Worm (Caenorhabditis elegans) whole organism, late embryonic: Measurements from ENCODE around the gene cnnm-5.
"Not testable (repeated sequence)": the region's sequence is repeated elsewhere in the genome, so short reads cannot be mapped to it uniquely, and the experiment has no call there.

Source experiments
- F13H6.1 ChIP-seq: sonication (generic microtip); optimal IDR thresholded peaks from 2 replicates; lab custom pipeline; 2016; ENCODE audit warnings: missing genetic modification characterization, missing compliant biosample characterization
- K02D7.2 ChIP-seq: sonication (generic microtip); optimal IDR thresholded peaks from 2 replicates; lab custom pipeline; 2017; ENCODE audit warnings: mild to moderate bottlenecking, missing genetic modification characterization, missing compliant biosample characterization
- ama-1 ChIP-seq: fragments of 150-350 bp; optimal IDR thresholded peaks from 2 replicates; lab custom pipeline; 2014
- ceh-24 ChIP-seq: sonication (generic microtip); optimal IDR thresholded peaks from 2 replicates; lab custom pipeline; 2016; ENCODE audit warnings: mild to moderate bottlenecking, missing genetic modification characterization, missing compliant biosample characterization
- ceh-31 ChIP-seq: sonication (generic microtip); optimal IDR thresholded peaks from 2 replicates; lab custom pipeline; 2016; ENCODE audit warnings: missing genetic modification characterization, missing compliant biosample characterization
- ceh-34 ChIP-seq: sonication (generic microtip); optimal IDR thresholded peaks from 2 replicates; lab custom pipeline; 2016; ENCODE audit warnings: mild to moderate bottlenecking, missing genetic modification characterization, missing compliant biosample characterization
- ceh-45 ChIP-seq: fragments of 200-800 bp; sonication (Bioruptor generic); IDR thresholded peaks from 2 replicates; pipeline ENCODE4 v1.3.6; 2022; ENCODE audit warnings: missing genetic modification reagents, missing genetic modification characterization, missing compliant biosample characterization
- ceh-48 ChIP-seq: sonication (generic microtip); optimal IDR thresholded peaks from 2 replicates; lab custom pipeline; 2016; ENCODE audit warnings: missing genetic modification characterization, inconsistent platforms, missing compliant biosample characterization
- ceh-6 ChIP-seq: fragments of 200-800 bp; sonication (Bioruptor generic); optimal IDR thresholded peaks from 2 replicates; lab custom pipeline; 2018; ENCODE audit warnings: mild to moderate bottlenecking, missing genetic modification characterization, missing compliant biosample characterization
- dve-1 ChIP-seq: sonication (generic microtip); optimal IDR thresholded peaks from 2 replicates; lab custom pipeline; 2017; ENCODE audit warnings: antibody characterized with exemption, mild to moderate bottlenecking, missing genetic modification characterization, missing compliant biosample characterization
- elt-4 ChIP-seq: sonication (generic microtip); optimal IDR thresholded peaks from 2 replicates; lab custom pipeline; 2016; ENCODE audit warnings: missing genetic modification characterization, missing compliant biosample characterization
- hlh-30 ChIP-seq: sonication (generic microtip); optimal IDR thresholded peaks from 2 replicates; lab custom pipeline; 2017; ENCODE audit warnings: antibody characterized with exemption, missing genetic modification characterization, missing compliant biosample characterization; ENCODE audit not compliant: insufficient read depth
- hlh-6 ChIP-seq: sonication (generic microtip); optimal IDR thresholded peaks from 2 replicates; lab custom pipeline; 2016; ENCODE audit warnings: missing genotype, missing genetic modification characterization, missing compliant biosample characterization
- hlh-8 ChIP-seq: sonication (generic microtip); optimal IDR thresholded peaks from 2 replicates; lab custom pipeline; 2016; ENCODE audit warnings: missing genotype, missing genetic modification characterization, missing compliant biosample characterization
- lin-11 ChIP-seq: fragments of 200-800 bp; sonication (Bioruptor generic); optimal IDR thresholded peaks from 2 replicates; lab custom pipeline; 2018; ENCODE audit warnings: mild to moderate bottlenecking, missing genetic modification characterization, missing compliant biosample characterization
- nfya-1 ChIP-seq: sonication (generic microtip); optimal IDR thresholded peaks from 2 replicates; lab custom pipeline; 2017; ENCODE audit warnings: missing genetic modification characterization, mild to moderate bottlenecking, missing compliant biosample characterization, antibody characterized with exemption, moderate library complexity
- npax-4 ChIP-seq: sonication (generic microtip); optimal IDR thresholded peaks from 2 replicates; lab custom pipeline; 2016; ENCODE audit warnings: missing genetic modification characterization, missing compliant biosample characterization
- odd-2 ChIP-seq: sonication (generic microtip); optimal IDR thresholded peaks from 2 replicates; lab custom pipeline; 2017; ENCODE audit warnings: antibody characterized with exemption, mild to moderate bottlenecking, missing genetic modification characterization, missing compliant biosample characterization
- pqm-1 ChIP-seq: sonication (generic microtip); optimal IDR thresholded peaks from 2 replicates; lab custom pipeline; 2016; ENCODE audit warnings: missing genetic modification characterization, missing compliant biosample characterization
- pros-1 ChIP-seq: fragments of 150-350 bp; optimal IDR thresholded peaks from 2 replicates; lab custom pipeline; 2014; ENCODE audit warnings: missing biosample characterization, missing genetic modification reagents, missing genetic modification characterization
- sdc-2 ChIP-seq: sonication (generic microtip); optimal IDR thresholded peaks from 2 replicates; lab custom pipeline; 2016; ENCODE audit warnings: missing genotype, missing genetic modification characterization, missing compliant biosample characterization
- sox-2 ChIP-seq: fragments of 200-800 bp; sonication (Bioruptor generic); IDR thresholded peaks from 2 replicates; pipeline ENCODE4 v1.3.6; 2022; ENCODE audit warnings: missing genetic modification reagents, missing genetic modification characterization, missing compliant biosample characterization
- sox-4 ChIP-seq: sonication (generic microtip); optimal IDR thresholded peaks from 2 replicates; lab custom pipeline; 2017; ENCODE audit warnings: mild to moderate bottlenecking, missing genetic modification characterization, inconsistent platforms, missing compliant biosample characterization
- tbx-2 ChIP-seq: sonication (generic microtip); optimal IDR thresholded peaks from 2 replicates; lab custom pipeline; 2016; ENCODE audit warnings: missing genetic modification characterization, missing compliant biosample characterization
- tbx-7 ChIP-seq: sonication (generic microtip); optimal IDR thresholded peaks from 2 replicates; lab custom pipeline; 2016; ENCODE audit warnings: missing genotype, missing genetic modification characterization, missing compliant biosample characterization
- unc-55 ChIP-seq: sonication (generic microtip); optimal IDR thresholded peaks from 2 replicates; lab custom pipeline; 2017; ENCODE audit warnings: missing biosample characterization, missing genetic modification reagents, missing genetic modification characterization
- zip-5 ChIP-seq: sonication (generic microtip); optimal IDR thresholded peaks from 2 replicates; lab custom pipeline; 2016; ENCODE audit warnings: missing genetic modification characterization, missing compliant biosample characterization

The cnnm-5 gene

ce11 chrIII:3862918-3863385 lies 33.9 kb upstream of the cnnm-5 start, which contains the start of gene brc-1 (continued):
- TF ChIP-seq sox-4 (tag; lab: Kevin White, UChicago) (peak; percentile 31), ceh-31 (tag; lab: Kevin White, UChicago) (peak; percentile 86), ceh-34 (peak; percentile 77), nfya-1 (tag; lab: Kevin White, UChicago) (peak; percentile 91), K02D7.2 (tag; lab: Kevin White, UChicago) (no peak), sox-2 (no peak), hlh-6 (tag; lab: Kevin White, UChicago) (no peak), tbx-2 (tag; lab: Kevin White, UChicago) (peak; percentile 68), pros-1 (peak; percentile 77)
- TF ChIP-seq, all 69 proteins: peak for 26

- TF ChIP-seq ceh-31 (tag; lab: Kevin White, UChicago), result peak; percentile 16
Measured at ce11 chrIII:3857007-3857406, 28.0 kb upstream of the cnnm-5 start.

ce11 chrIII:3854868-3855267 lies 25.9 kb upstream of the cnnm-5 start:
- TF ChIP-seq ceh-45 (GFP tag; lab: Robert Waterston, UW) (0 out of 2 replicates have a peak, but pooled peaks have one; percentile 59), ceh-31 (tag; lab: Kevin White, UChicago) (peak; percentile 29)
- TF ChIP-seq, all 69 proteins: peak for 2; not testable (repeated sequence) for 67

- TF ChIP-seq ceh-34, result peak; percentile 3
Measured at ce11 chrIII:3852030-3852579, 23.1 kb upstream of the cnnm-5 start, which contains the start of gene cyp-25A4. cyp-25A4 (minus strand) TSS chrIII:3852080.

ce11 chrIII:3844746-3845145 lies 15.7 kb upstream of the cnnm-5 start, which contains the start of gene maph-1.3:
maph-1.3 (plus strand) TSS chrIII:3844893.
- TF ChIP-seq ceh-6 (GFP tag; lab: Kevin White, UChicago); npax-4 (tag; lab: Kevin White, UChicago); ceh-34: not testable (repeated sequence)
- TF ChIP-seq, all 69 proteins: peak for 0; not testable (repeated sequence) for 69

- TF ChIP-seq hlh-8 (tag; lab: Kevin White, UChicago); F13H6.1; ceh-24: not testable (repeated sequence)
Measured at ce11 chrIII:3843514-3843913, 14.5 kb upstream of the cnnm-5 start, which contains the start of gene C36A4.4. C36A4.4 (minus strand) TSS chrIII:3843614.

ce11 chrIII:3840279-3840678 lies 11.3 kb upstream of the cnnm-5 start, which contains the start of gene C36A4.11:
C36A4.11 (plus strand) TSS chrIII:3840579.
- not testable (repeated sequence) for TF ChIP-seq elt-4 (tag; lab: Kevin White, UChicago); unc-55 (GFP tag; lab: Kevin White, UChicago); ama-1 (lab: Kevin White, UChicago)

- no peak for TF ChIP-seq elt-4 (tag; lab: Kevin White, UChicago)
- no peak for TF ChIP-seq sdc-2
- no peak for TF ChIP-seq dve-1 (tag; lab: Kevin White, UChicago)
- no peak for TF ChIP-seq pqm-1 (tag; lab: Kevin White, UChicago)
- no peak for TF ChIP-seq lin-11 (tag; lab: Kevin White, UChicago)
- TF ChIP-seq odd-2, result no peak
- no peak for TF ChIP-seq hlh-30 (tag; lab: Kevin White, UChicago)
- TF ChIP-seq zip-5 (tag; lab: Kevin White, UChicago), result no peak
- TF ChIP-seq tbx-7 (tag; lab: Kevin White, UChicago), result no peak
- TF ChIP-seq hlh-6 (tag; lab: Kevin White, UChicago), result no peak
- no peak for TF ChIP-seq ceh-48 (tag; lab: Kevin White, UChicago)
Measured at ce11 chrIII:3839635-3840034, 10.6 kb upstream of the cnnm-5 start, which contains the start of gene cyp-25A3. cyp-25A3 (minus strand) TSS chrIII:3839735.
